Fruit fly (Drosophila melanogaster) whole organism, embryonic: Measurements from ENCODE around the gene CG46310.

Experiments used
- Aef1 ChIP-seq: fragments of 200-800 bp; sonication (Bioruptor generic); IDR thresholded peaks from 3 replicates; pipeline ENCODE4 v1.3.6; 2022; ENCODE audit warnings: missing biosample characterization, missing genetic modification characterization
- CG10321 ChIP-seq: fragments of 200-800 bp; sonication (Bioruptor generic); IDR thresholded peaks from 2 replicates; pipeline ENCODE4 v1.3.6; 2022; ENCODE audit warnings: missing biosample characterization, missing genetic modification characterization
- CG10462 ChIP-seq: fragments of 200-800 bp; sonication (Bioruptor generic); optimal IDR thresholded peaks from 2 replicates; lab custom pipeline; 2016; ENCODE audit warnings: missing biosample characterization, missing genetic modification characterization
- CG11398 ChIP-seq: fragments of 200-800 bp; sonication (Bioruptor generic); optimal IDR thresholded peaks from 2 replicates; lab custom pipeline; 2016; ENCODE audit warnings: missing biosample characterization, missing genetic modification characterization
- CG13123 ChIP-seq: fragments of 200-800 bp; sonication (Bioruptor generic); optimal IDR thresholded peaks from 2 replicates; lab custom pipeline; 2016; ENCODE audit warnings: missing biosample characterization, missing genetic modification characterization
- CG13424 ChIP-seq: fragments of 200-800 bp; sonication (Bioruptor generic); optimal IDR thresholded peaks from 2 replicates; lab custom pipeline; 2019; ENCODE audit warnings: missing biosample characterization, mild to moderate bottlenecking, missing genetic modification characterization, moderate library complexity
- CG17328 ChIP-seq: fragments of 200-800 bp; sonication (Bioruptor generic); IDR thresholded peaks from 2 replicates; pipeline ENCODE4 v1.3.6; 2022; ENCODE audit warnings: missing biosample characterization, missing genetic modification characterization
- CG17385 ChIP-seq: fragments of 200-800 bp; sonication (Bioruptor generic); optimal IDR thresholded peaks from 3 replicates; lab custom pipeline; 2018; ENCODE audit warnings: missing biosample characterization, mild to moderate bottlenecking, missing genetic modification characterization
- CG17802 ChIP-seq: fragments of 200-800 bp; sonication (Bioruptor generic); optimal IDR thresholded peaks from 2 replicates; lab custom pipeline; 2018; ENCODE audit warnings: missing biosample characterization, mild to moderate bottlenecking, missing genetic modification characterization, moderate library complexity
- CG31388 ChIP-seq: fragments of 200-800 bp; sonication (Bioruptor generic); optimal IDR thresholded peaks from 2 replicates; lab custom pipeline; 2016; ENCODE audit warnings: missing biosample characterization, missing genetic modification characterization
- CG3163 ChIP-seq: fragments of 200-800 bp; sonication (Bioruptor generic); optimal IDR thresholded peaks from 3 replicates; lab custom pipeline; 2016; ENCODE audit warnings: missing biosample characterization, missing genetic modification characterization
- CG4617 ChIP-seq: fragments of 200-800 bp; sonication (Bioruptor generic); optimal IDR thresholded peaks from 3 replicates; lab custom pipeline; 2016; ENCODE audit warnings: missing biosample characterization, missing genetic modification characterization, borderline replicate concordance
- CG4707 ChIP-seq: fragments of 200-800 bp; sonication (Bioruptor generic); optimal IDR thresholded peaks from 2 replicates; lab custom pipeline; 2018; ENCODE audit warnings: missing biosample characterization, mild to moderate bottlenecking, missing genetic modification characterization, moderate library complexity
- CG5180 ChIP-seq: fragments of 200-800 bp; sonication (Bioruptor generic); optimal IDR thresholded peaks from 3 replicates; lab custom pipeline; 2017; ENCODE audit warnings: missing biosample characterization, missing genetic modification characterization, mild to moderate bottlenecking, moderate library complexity, missing genetic modification reagents
- CG5245 ChIP-seq: fragments of 200-800 bp; sonication (Bioruptor generic); optimal IDR thresholded peaks from 3 replicates; lab custom pipeline; 2016; ENCODE audit warnings: missing biosample characterization, missing genetic modification characterization
- CG6175 ChIP-seq: fragments of 200-800 bp; sonication (Bioruptor generic); IDR thresholded peaks from 3 replicates; pipeline ENCODE4 v1.3.6; 2022; ENCODE audit warnings: missing biosample characterization, missing genetic modification characterization
- CG7745 ChIP-seq: fragments of 200-800 bp; sonication (Bioruptor generic); optimal IDR thresholded peaks from 2 replicates; lab custom pipeline; 2018; ENCODE audit warnings: missing biosample characterization, mild to moderate bottlenecking, missing genetic modification characterization, moderate library complexity
- Dad ChIP-seq: fragments of 200-800 bp; sonication (Bioruptor generic); optimal IDR thresholded peaks from 3 replicates; lab custom pipeline; 2016; ENCODE audit warnings: missing biosample characterization, missing genetic modification characterization
- Doc2 ChIP-seq: fragments of 200-800 bp; sonication (Bioruptor generic); IDR thresholded peaks from 2 replicates; pipeline ENCODE4 v1.3.6; 2022; ENCODE audit warnings: missing biosample characterization, missing genetic modification characterization
- Eip74EF ChIP-seq, 2 experiments: fragments of 200-800 bp in 1 of 2; fragments of >200 bp in 1 of 2; sonication (Bioruptor generic) in 1 of 2; optimal IDR thresholded peaks; 2 replicates each; lab custom pipeline; 2017 to 2019; ENCODE audit warnings: missing biosample characterization in 2 of 2, missing genetic modification characterization in 2 of 2, mild to moderate bottlenecking in 1 of 2, moderate library complexity in 1 of 2
- H15 ChIP-seq: fragments of 200-800 bp; sonication (Bioruptor generic); IDR thresholded peaks from 3 replicates; pipeline ENCODE4 v1.3.6; 2022; ENCODE audit warnings: missing biosample characterization, missing genetic modification characterization
- Hey ChIP-seq: fragments of 200-800 bp; sonication (Bioruptor generic); optimal IDR thresholded peaks from 3 replicates; lab custom pipeline; 2018; ENCODE audit warnings: missing biosample characterization, mild to moderate bottlenecking, missing genetic modification characterization
- Hmr ChIP-seq: fragments of 200-800 bp; sonication (Bioruptor generic); optimal IDR thresholded peaks from 3 replicates; lab custom pipeline; 2017; ENCODE audit warnings: mild to moderate bottlenecking, missing biosample characterization, missing genetic modification reagents, missing genetic modification characterization
- Jarid2 ChIP-seq: fragments of 200-800 bp; sonication (Bioruptor generic); optimal IDR thresholded peaks from 3 replicates; lab custom pipeline; 2017; ENCODE audit warnings: mild to moderate bottlenecking, missing biosample characterization, missing genetic modification reagents, missing genetic modification characterization
- Myb ChIP-seq: fragments of 200-800 bp; sonication (Bioruptor generic); optimal IDR thresholded peaks from 2 replicates; lab custom pipeline; 2016; ENCODE audit warnings: missing biosample characterization, missing genetic modification characterization
- NFAT ChIP-seq: fragments of 200-800 bp; sonication (Bioruptor generic); IDR thresholded peaks from 2 replicates; pipeline ENCODE4 v1.3.6; 2022; ENCODE audit warnings: missing biosample characterization, missing genetic modification characterization
- Nf-YC ChIP-seq: fragments of 200-800 bp; optimal IDR thresholded peaks from 3 replicates; lab custom pipeline; 2019; ENCODE audit warnings: missing biosample characterization, mild to moderate bottlenecking, missing genetic modification characterization, moderate library complexity
- Oaz ChIP-seq: fragments of 200-800 bp; sonication (Bioruptor generic); IDR thresholded peaks from 2 replicates; pipeline ENCODE4 v1.3.6; 2022; ENCODE audit warnings: missing biosample characterization, missing genetic modification characterization
- Ptx1 ChIP-seq: fragments of 200-800 bp; sonication (Bioruptor generic); IDR thresholded peaks from 2 replicates; pipeline ENCODE4 v1.3.6; 2022; ENCODE audit warnings: missing biosample characterization, missing genetic modification characterization
- Tbp ChIP-seq: fragments of >200 bp; optimal IDR thresholded peaks from 2 replicates; lab custom pipeline; 2018; ENCODE audit warnings: missing biosample characterization, missing genetic modification characterization
- Trl ChIP-seq, 3 experiments: fragments of >200 bp in 2 of 3; fragments of 200-800 bp in 1 of 3; sonication (Bioruptor generic) in 1 of 3; optimal IDR thresholded peaks; 2 replicates in 1 of 3; 3 replicates in 2 of 3; lab custom pipeline; 2016 to 2017; ENCODE audit warnings: missing biosample characterization in 1 of 3, missing genetic modification characterization in 1 of 3
- YL-1 ChIP-seq: fragments of 200-800 bp; sonication (Bioruptor generic); optimal IDR thresholded peaks from 3 replicates; lab custom pipeline; 2017; ENCODE audit warnings: missing biosample characterization, mild to moderate bottlenecking, missing genetic modification characterization
- al ChIP-seq: fragments of 200-800 bp; sonication (Bioruptor generic); IDR thresholded peaks from 2 replicates; pipeline ENCODE4 v1.3.6; 2022; ENCODE audit warnings: missing biosample characterization, missing genetic modification characterization
- bigmax ChIP-seq: fragments of 200-800 bp; sonication (Bioruptor generic); optimal IDR thresholded peaks from 2 replicates; lab custom pipeline; 2018; ENCODE audit warnings: missing biosample characterization, mild to moderate bottlenecking, missing genetic modification characterization
- cas ChIP-seq: fragments of 200-800 bp; sonication (Bioruptor generic); IDR thresholded peaks from 2 replicates; pipeline ENCODE4 v1.3.6; 2022; ENCODE audit warnings: missing biosample characterization, missing genetic modification characterization
- chif ChIP-seq, 2 experiments: fragments of 200-800 bp; sonication (Bioruptor generic); optimal IDR thresholded peaks; 3 replicates each; lab custom pipeline; 2016; ENCODE audit warnings: missing biosample characterization in 2 of 2, missing genetic modification characterization in 2 of 2
- chm ChIP-seq: fragments of 200-800 bp; sonication (Bioruptor generic); IDR thresholded peaks from 2 replicates; pipeline ENCODE4 v1.3.6; 2022; ENCODE audit warnings: missing biosample characterization, missing genetic modification characterization
- en ChIP-seq: fragments of 200-800 bp; sonication (Bioruptor generic); optimal IDR thresholded peaks from 2 replicates; lab custom pipeline; 2016; ENCODE audit warnings: missing biosample characterization, missing genetic modification characterization
- fru ChIP-seq: fragments of >200 bp; optimal IDR thresholded peaks from 2 replicates; lab custom pipeline; 2017
- hbn ChIP-seq: fragments of 200-800 bp; sonication (Bioruptor generic); IDR thresholded peaks from 2 replicates; pipeline ENCODE4 v1.3.6; 2022; ENCODE audit warnings: missing biosample characterization, missing genetic modification characterization; ENCODE audit not compliant: partially characterized antibody
- insv ChIP-seq, 2 experiments: fragments of 200-800 bp; sonication (Bioruptor generic); optimal IDR thresholded peaks; 3 replicates each; lab custom pipeline; 2016 to 2018; ENCODE audit warnings: missing biosample characterization in 2 of 2, missing genetic modification characterization in 2 of 2
- inv ChIP-seq: fragments of 200-800 bp; sonication (Bioruptor generic); IDR thresholded peaks from 2 replicates; pipeline ENCODE4 v1.3.6; 2022; ENCODE audit warnings: missing biosample characterization, missing genetic modification characterization; ENCODE audit not compliant: partially characterized antibody
- luna ChIP-seq: fragments of 200-800 bp; sonication (Bioruptor generic); optimal IDR thresholded peaks from 2 replicates; lab custom pipeline; 2016; ENCODE audit warnings: missing biosample characterization, missing genetic modification characterization
- pfk ChIP-seq: fragments of 200-800 bp; sonication (Bioruptor generic); optimal IDR thresholded peaks from 2 replicates; lab custom pipeline; 2018; ENCODE audit warnings: missing biosample characterization, mild to moderate bottlenecking, missing genetic modification characterization, moderate library complexity
- schlank ChIP-seq: fragments of 200-800 bp; sonication (Bioruptor generic); optimal IDR thresholded peaks from 2 replicates; lab custom pipeline; 2018; ENCODE audit warnings: missing biosample characterization, mild to moderate bottlenecking, missing genetic modification characterization
- scrt ChIP-seq: fragments of 200-800 bp; sonication (Bioruptor generic); optimal IDR thresholded peaks from 2 replicates; lab custom pipeline; 2018; ENCODE audit warnings: missing biosample characterization, mild to moderate bottlenecking, missing genetic modification characterization, moderate library complexity
- sob ChIP-seq: fragments of 200-800 bp; sonication (Bioruptor generic); IDR thresholded peaks from 2 replicates; pipeline ENCODE4 v1.3.6; 2022; ENCODE audit warnings: missing biosample characterization, missing genetic modification characterization
- stwl ChIP-seq: fragments of 200-800 bp; sonication (Bioruptor generic); optimal IDR thresholded peaks from 3 replicates; lab custom pipeline; 2018; ENCODE audit warnings: missing biosample characterization, mild to moderate bottlenecking, missing genetic modification characterization, moderate library complexity
- toy ChIP-seq: fragments of 200-800 bp; sonication (Bioruptor generic); IDR thresholded peaks from 2 replicates; pipeline ENCODE4 v1.3.6; 2022; ENCODE audit warnings: missing biosample characterization, missing genetic modification characterization
- usp ChIP-seq: fragments of >200 bp; optimal IDR thresholded peaks from 2 replicates; lab custom pipeline; 2017; ENCODE audit warnings: missing biosample characterization, missing genetic modification characterization

CG46310 gene

DNA sequence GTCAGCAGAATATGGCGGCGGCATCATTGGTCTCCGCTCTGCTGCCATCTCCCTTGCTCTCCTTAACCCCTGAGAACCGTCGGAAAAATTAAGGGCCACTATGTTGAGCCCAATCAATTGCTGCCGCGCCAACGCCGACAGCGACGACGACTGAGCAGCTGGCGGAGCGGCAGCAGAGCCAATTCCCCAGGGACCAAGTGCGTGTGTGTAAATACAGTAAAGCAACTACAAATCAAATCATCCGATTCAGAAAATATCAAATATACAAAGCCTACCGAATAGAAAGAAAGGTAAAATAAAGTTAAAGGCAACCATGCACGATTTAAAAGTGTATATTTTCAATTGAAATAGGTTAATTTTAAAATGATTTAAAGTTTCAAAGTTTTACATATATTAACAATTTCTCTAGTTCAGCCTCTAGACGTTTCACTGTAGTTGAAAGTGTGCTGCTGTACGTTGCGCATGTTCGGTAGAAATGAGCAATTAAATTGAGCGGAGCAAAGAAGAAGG is 38.1 kb downstream of the CG46310 start (continued):
- TF ChIP-seq CG3163 (GFP tag; lab: Kevin White, UChicago) (no peak), CG10321 (peak; percentile 84), CG13424 (tag; lab: Kevin White, UChicago) (peak; percentile 65), YL-1 (GFP tag; lab: Kevin White, UChicago) (no peak), toy (0 out of 2 replicates have a peak, but pooled peaks have one; percentile 30), Hey (tag; lab: Kevin White, UChicago) (peak; percentile 12), CG4617 (GFP tag; lab: Kevin White, UChicago) (no peak), CG5245 (GFP tag; lab: Kevin White, UChicago) (peak; percentile 17), insv (GFP tag; optimal IDR thresholded peaks at IDR 0.05; lab: Kevin White, UChicago) (no peak), Eip74EF (GFP tag; optimal IDR thresholded peaks at IDR 0.05; lab: Kevin White, UChicago) (peak in 1 of 2 experiments; percentile 53), Tbp (no peak), H15 (no peak), stwl (tag; lab: Kevin White, UChicago) (no peak), NFAT (GFP tag; lab: Robert Waterston, UW) (0 out of 2 replicates have a peak, but pooled peaks have one; percentile 28), CG17328 (GFP tag; lab: Robert Waterston, UW) (0 out of 2 replicates have a peak, but pooled peaks have one; percentile 19), cas (GFP tag; lab: Robert Waterston, UW) (no peak), bigmax (GFP tag; lab: Kevin White, UChicago) (no peak), CG4707 (GFP tag; lab: Kevin White, UChicago) (no peak), Aef1 (peak; percentile 38), Trl (optimal IDR thresholded peaks at IDR 0.05; lab: Kevin White, UChicago) (no peak), Trl (GFP tag; optimal IDR thresholded peaks at IDR 0.05; lab: Kevin White, UChicago) (peak; percentile 15), Ptx1 (GFP tag; lab: Robert Waterston, UW) (peak; percentile 31; the same call in 1 of the 2 replicates), Jarid2 (GFP tag; lab: Kevin White, UChicago) (peak; percentile 26), al (GFP tag; lab: Robert Waterston, UW) (0 out of 2 replicates have a peak, but pooled peaks have one; percentile 38), CG13123 (GFP tag; lab: Kevin White, UChicago) (no peak), inv (GFP tag; lab: Robert Waterston, UW) (no peak), luna (GFP tag; lab: Kevin White, UChicago) (no peak), CG7745 (no peak), chm (GFP tag; lab: Robert Waterston, UW) (0 out of 2 replicates have a peak, but pooled peaks have one; percentile 9), CG17802 (tag; lab: Kevin White, UChicago) (no peak), CG31388 (GFP tag; lab: Kevin White, UChicago) (peak; percentile 5), schlank (peak; percentile 10), Dad (GFP tag; lab: Kevin White, UChicago) (no peak), fru (lab: Kevin White, UChicago) (no peak), Oaz (GFP tag; lab: Robert Waterston, UW) (no peak), pfk (GFP tag; lab: Kevin White, UChicago) (no peak), en (GFP tag; lab: Kevin White, UChicago) (no peak), CG6175 (no peak), Nf-YC (tag; lab: Kevin White, UChicago) (peak; percentile 95), scrt (GFP tag; lab: Kevin White, UChicago) (peak; percentile 65), hbn (GFP tag; lab: Robert Waterston, UW) (no peak), Myb (GFP tag; lab: Kevin White, UChicago) (no peak), CG17385 (GFP tag; lab: Kevin White, UChicago) (no peak), usp (GFP tag; lab: Kevin White, UChicago) (no peak), CG5180 (GFP tag; lab: Kevin White, UChicago) (peak; percentile 41), CG11398 (no peak), sob (peak; percentile 59; the same call in 1 of the 2 replicates), Hmr (peak; percentile 74), CG10462 (GFP tag; lab: Kevin White, UChicago) (no peak), Doc2 (GFP tag; lab: Robert Waterston, UW) (no peak), chif (GFP tag; optimal IDR thresholded peaks at IDR 0.05; lab: Kevin White, UChicago) (peak; percentile 39 to 48)
